Fruit fly (Drosophila melanogaster) whole organism, embryonic: ENCODE measurements around the gene Pex10.

ENCODE experiments used
- ATbp ChIP-seq: fragments of 200-800 bp; sonication (Bioruptor generic); optimal IDR thresholded peaks from 2 replicates; lab custom pipeline; 2017; ENCODE audit warnings: missing biosample characterization, mild to moderate bottlenecking, missing genetic modification characterization, missing genetic modification reagents
- Bgb ChIP-seq: fragments of 200-800 bp; sonication (Bioruptor generic); IDR thresholded peaks from 2 replicates; pipeline ENCODE4 v1.3.6; 2022; ENCODE audit warnings: missing biosample characterization, missing genetic modification characterization; ENCODE audit not compliant: partially characterized antibody
- CG1024 ChIP-seq: fragments of 200-800 bp; sonication (Bioruptor generic); IDR thresholded peaks from 2 replicates; pipeline ENCODE4 v1.3.6; 2022; ENCODE audit warnings: missing biosample characterization, missing genetic modification characterization
- CG10959 ChIP-seq: fragments of 200-800 bp; sonication (Bioruptor generic); IDR thresholded peaks from 2 replicates; pipeline ENCODE4 v1.3.6; 2022; ENCODE audit warnings: missing biosample characterization, missing genetic modification characterization
- CG12391 ChIP-seq: fragments of 200-800 bp; sonication (Bioruptor generic); optimal IDR thresholded peaks from 3 replicates; lab custom pipeline; 2018; ENCODE audit warnings: missing biosample characterization, mild to moderate bottlenecking, missing genetic modification characterization, moderate library complexity
- CG12659 ChIP-seq: fragments of 200-800 bp; sonication (Bioruptor generic); optimal IDR thresholded peaks from 3 replicates; lab custom pipeline; 2017; ENCODE audit warnings: mild to moderate bottlenecking, missing biosample characterization, missing genetic modification reagents, missing genetic modification characterization
- CG12769 ChIP-seq: fragments of 200-800 bp; sonication (Bioruptor generic); optimal IDR thresholded peaks from 2 replicates; lab custom pipeline; 2019; ENCODE audit warnings: missing biosample characterization, mild to moderate bottlenecking, missing genetic modification characterization, moderate library complexity
- CG13296 ChIP-seq: fragments of 200-800 bp; sonication (Bioruptor generic); optimal IDR thresholded peaks from 3 replicates; lab custom pipeline; 2018; ENCODE audit warnings: missing biosample characterization, mild to moderate bottlenecking, missing genetic modification characterization
- CG14667 ChIP-seq: fragments of 200-800 bp; sonication (Bioruptor generic); IDR thresholded peaks from 2 replicates; pipeline ENCODE4 v1.3.6; 2022; ENCODE audit warnings: missing biosample characterization, missing genetic modification characterization
- CG1529 ChIP-seq: fragments of 200-800 bp; sonication (Bioruptor generic); optimal IDR thresholded peaks from 3 replicates; lab custom pipeline; 2018; ENCODE audit warnings: missing biosample characterization, missing genetic modification characterization
- CG17829 ChIP-seq: fragments of 200-800 bp; optimal IDR thresholded peaks from 2 replicates; lab custom pipeline; 2019; ENCODE audit warnings: missing biosample characterization, mild to moderate bottlenecking, missing genetic modification characterization, moderate library complexity
- CG18619 ChIP-seq: fragments of 200-800 bp; sonication (Bioruptor generic); optimal IDR thresholded peaks from 3 replicates; lab custom pipeline; 2017; ENCODE audit warnings: missing biosample characterization, mild to moderate bottlenecking, missing genetic modification characterization
- CG30020 ChIP-seq: fragments of 200-800 bp; optimal IDR thresholded peaks from 2 replicates; lab custom pipeline; 2019; ENCODE audit warnings: missing biosample characterization, mild to moderate bottlenecking, missing genetic modification characterization, moderate library complexity
- CG31441 ChIP-seq: fragments of 200-800 bp; sonication (Bioruptor generic); IDR thresholded peaks from 2 replicates; pipeline ENCODE4 v1.3.6; 2022; ENCODE audit warnings: missing biosample characterization, missing genetic modification characterization
- CG4282 ChIP-seq: fragments of 200-800 bp; sonication (Bioruptor generic); optimal IDR thresholded peaks from 2 replicates; lab custom pipeline; 2016; ENCODE audit warnings: missing biosample characterization, missing genetic modification characterization
- CG7372 ChIP-seq: fragments of 200-800 bp; sonication (Bioruptor generic); IDR thresholded peaks from 2 replicates; pipeline ENCODE4 v1.3.6; 2022; ENCODE audit warnings: missing biosample characterization, missing genetic modification characterization
- CG8388 ChIP-seq: fragments of 200-800 bp; sonication (Bioruptor generic); optimal IDR thresholded peaks from 2 replicates; lab custom pipeline; 2019; ENCODE audit warnings: missing biosample characterization, mild to moderate bottlenecking, missing genetic modification characterization, moderate library complexity
- CG8944 ChIP-seq: fragments of 200-800 bp; sonication (Bioruptor generic); optimal IDR thresholded peaks from 3 replicates; lab custom pipeline; 2016; ENCODE audit warnings: missing biosample characterization, missing genetic modification characterization
- CG9609 ChIP-seq: fragments of 200-800 bp; sonication (Bioruptor generic); optimal IDR thresholded peaks from 3 replicates; lab custom pipeline; 2016; ENCODE audit warnings: missing biosample characterization, missing genetic modification characterization
- Dbx ChIP-seq: fragments of 200-800 bp; sonication (Bioruptor generic); IDR thresholded peaks from 3 replicates; pipeline ENCODE4 v1.3.6; 2022; ENCODE audit warnings: missing biosample characterization, missing genetic modification characterization
- Fer3 ChIP-seq: fragments of 200-800 bp; sonication (Bioruptor generic); optimal IDR thresholded peaks from 2 replicates; lab custom pipeline; 2018; ENCODE audit warnings: missing biosample characterization, mild to moderate bottlenecking, missing genetic modification characterization, moderate library complexity
- Gsc ChIP-seq: fragments of 200-800 bp; sonication (Bioruptor generic); IDR thresholded peaks from 2 replicates; pipeline ENCODE4 v1.3.6; 2022; ENCODE audit warnings: missing biosample characterization, missing genetic modification characterization
- Max ChIP-seq: fragments of 200-800 bp; sonication (Bioruptor generic); optimal IDR thresholded peaks from 2 replicates; lab custom pipeline; 2016; ENCODE audit warnings: missing biosample characterization, mild to moderate bottlenecking, missing genetic modification characterization
- Myb ChIP-seq: fragments of 200-800 bp; sonication (Bioruptor generic); optimal IDR thresholded peaks from 2 replicates; lab custom pipeline; 2016; ENCODE audit warnings: missing biosample characterization, missing genetic modification characterization
- NC2β ChIP-seq: fragments of 200-800 bp; sonication (Bioruptor generic); optimal IDR thresholded peaks from 2 replicates; lab custom pipeline; 2016; ENCODE audit warnings: missing biosample characterization, missing genetic modification characterization
- Opbp ChIP-seq: fragments of 200-800 bp; sonication (Bioruptor generic); IDR thresholded peaks from 3 replicates; pipeline ENCODE4 v1.3.6; 2022; ENCODE audit warnings: missing biosample characterization, missing genetic modification characterization; ENCODE audit not compliant: partially characterized antibody
- Spps ChIP-seq: fragments of 200-800 bp; sonication (Bioruptor generic); optimal IDR thresholded peaks from 2 replicates; lab custom pipeline; 2018; ENCODE audit warnings: missing biosample characterization, mild to moderate bottlenecking, missing genetic modification characterization
- Sry-δ ChIP-seq: fragments of 200-800 bp; sonication (Bioruptor generic); optimal IDR thresholded peaks from 2 replicates; lab custom pipeline; 2016; ENCODE audit warnings: missing biosample characterization, missing genetic modification characterization
- Stat92E ChIP-seq, 3 experiments: fragments of >200 bp in 2 of 3; fragments of 200-800 bp in 1 of 3; sonication (Bioruptor generic) in 1 of 3; optimal IDR thresholded peaks; 2 replicates each; lab custom pipeline; 2017 to 2019; ENCODE audit warnings: missing biosample characterization in 3 of 3, missing genetic modification characterization in 3 of 3, mild to moderate bottlenecking in 1 of 3, moderate library complexity in 1 of 3
- Taf1 ChIP-seq: fragments of 200-800 bp; sonication (Bioruptor generic); IDR thresholded peaks from 2 replicates; pipeline ENCODE4 v1.3.6; 2022; ENCODE audit warnings: missing biosample characterization, missing genetic modification characterization
- Usf ChIP-seq: fragments of 200-800 bp; sonication (Bioruptor generic); optimal IDR thresholded peaks from 2 replicates; lab custom pipeline; 2017; ENCODE audit warnings: missing genotype, missing biosample characterization, missing genetic modification characterization
- Xbp1 ChIP-seq: fragments of 200-800 bp; sonication (Bioruptor generic); optimal IDR thresholded peaks from 3 replicates; lab custom pipeline; 2016; ENCODE audit warnings: missing biosample characterization, mild to moderate bottlenecking, missing genetic modification characterization
- cato ChIP-seq: fragments of 200-800 bp; sonication (Bioruptor generic); optimal IDR thresholded peaks from 2 replicates; lab custom pipeline; 2016; ENCODE audit warnings: missing biosample characterization, missing genetic modification characterization, borderline replicate concordance
- ci ChIP-seq: fragments of 200-800 bp; sonication (Bioruptor generic); IDR thresholded peaks from 3 replicates; pipeline ENCODE4 v1.3.6; 2022; ENCODE audit warnings: missing biosample characterization, missing genetic modification characterization
- fd3F ChIP-seq: fragments of 200-800 bp; sonication (Bioruptor generic); optimal IDR thresholded peaks from 2 replicates; lab custom pipeline; 2018; ENCODE audit warnings: missing biosample characterization, mild to moderate bottlenecking, missing genetic modification characterization, moderate library complexity
- fru ChIP-seq: fragments of >200 bp; optimal IDR thresholded peaks from 2 replicates; lab custom pipeline; 2017
- gcm ChIP-seq: fragments of 200-800 bp; sonication (Bioruptor generic); optimal IDR thresholded peaks from 2 replicates; lab custom pipeline; 2019; ENCODE audit warnings: missing biosample characterization, mild to moderate bottlenecking, missing genetic modification characterization, moderate library complexity
- hbn ChIP-seq: fragments of 200-800 bp; sonication (Bioruptor generic); IDR thresholded peaks from 2 replicates; pipeline ENCODE4 v1.3.6; 2022; ENCODE audit warnings: missing biosample characterization, missing genetic modification characterization; ENCODE audit not compliant: partially characterized antibody
- inv ChIP-seq: fragments of 200-800 bp; sonication (Bioruptor generic); IDR thresholded peaks from 2 replicates; pipeline ENCODE4 v1.3.6; 2022; ENCODE audit warnings: missing biosample characterization, missing genetic modification characterization; ENCODE audit not compliant: partially characterized antibody
- kah ChIP-seq: fragments of 200-800 bp; sonication (Bioruptor generic); optimal IDR thresholded peaks from 2 replicates; lab custom pipeline; 2018; ENCODE audit warnings: missing biosample characterization, mild to moderate bottlenecking, missing genetic modification characterization
- klu ChIP-seq: fragments of 200-800 bp; sonication (Bioruptor generic); IDR thresholded peaks from 2 replicates; pipeline ENCODE4 v1.3.6; 2022; ENCODE audit warnings: missing biosample characterization, missing genetic modification characterization
- onecut ChIP-seq: fragments of 200-800 bp; sonication (Bioruptor generic); IDR thresholded peaks from 2 replicates; pipeline ENCODE4 v1.3.6; 2022; ENCODE audit warnings: missing biosample characterization, missing genetic modification characterization
- peb ChIP-seq: fragments of 200-800 bp; sonication (Bioruptor generic); IDR thresholded peaks from 2 replicates; pipeline ENCODE4 v1.3.6; 2022; ENCODE audit warnings: missing biosample characterization, missing genetic modification characterization
- phol ChIP-seq: fragments of 200-800 bp; sonication (Bioruptor generic); optimal IDR thresholded peaks from 3 replicates; lab custom pipeline; 2018; ENCODE audit warnings: missing biosample characterization, mild to moderate bottlenecking, missing genetic modification characterization, moderate library complexity
- sens ChIP-seq: fragments of 200-800 bp; sonication (Bioruptor generic); peaks from one replicate; lab custom pipeline; 2016; ENCODE audit warnings: missing biosample characterization, missing genetic modification characterization
- slp2 ChIP-seq: fragments of 200-800 bp; sonication (Bioruptor generic); optimal IDR thresholded peaks from 2 replicates; lab custom pipeline; 2016; ENCODE audit warnings: missing biosample characterization, missing genetic modification characterization
- toy ChIP-seq: fragments of 200-800 bp; sonication (Bioruptor generic); IDR thresholded peaks from 2 replicates; pipeline ENCODE4 v1.3.6; 2022; ENCODE audit warnings: missing biosample characterization, missing genetic modification characterization
- trh ChIP-seq: fragments of 200-800 bp; sonication (Bioruptor generic); optimal IDR thresholded peaks from 2 replicates; lab custom pipeline; 2016; ENCODE audit warnings: missing biosample characterization, missing genetic modification characterization
- zen ChIP-seq: fragments of 200-800 bp; sonication (Bioruptor generic); optimal IDR thresholded peaks from 3 replicates; lab custom pipeline; 2018; ENCODE audit warnings: missing biosample characterization, mild to moderate bottlenecking, missing genetic modification characterization, moderate library complexity

Gene Pex10

dm6 chr3L:1515820-1516540 lies 42.0 kb upstream of the Pex10 start (continued):
- TF ChIP-seq Stat92E (GFP tag; optimal IDR thresholded peaks at IDR 0.05; lab: Kevin White, UChicago) (peak in 1 of 3 experiments; percentile 30), CG12391 (tag; lab: Kevin White, UChicago) (peak; percentile 75), CG14667 (GFP tag; lab: Robert Waterston, UW) (no peak), CG17829 (tag; lab: Kevin White, UChicago) (peak; percentile 84), slp2 (peak; percentile 61), Gsc (GFP tag; lab: Robert Waterston, UW) (peak; percentile 34; the same call in 1 of the 2 replicates), NC2β (GFP tag; lab: Kevin White, UChicago) (peak; percentile 69), Spps (peak; percentile 35), phol (tag; lab: Kevin White, UChicago) (peak; percentile 86), zen (tag; lab: Kevin White, UChicago) (peak; percentile 16), Taf1 (GFP tag; lab: Robert Waterston, UW) (no peak), cato (peak; percentile 12), gcm (GFP tag; lab: Kevin White, UChicago) (peak; percentile 69), toy (GFP tag; lab: Robert Waterston, UW) (no peak), CG8944 (GFP tag; lab: Kevin White, UChicago) (peak; percentile 70), CG31441 (GFP tag; lab: Robert Waterston, UW) (peak; percentile 82), Fer3 (tag; lab: Kevin White, UChicago) (no peak), Opbp (GFP tag; lab: Robert Waterston, UW) (no peak), fd3F (GFP tag; lab: Kevin White, UChicago) (peak; percentile 17), onecut (peak; percentile 65), CG13296 (peak; percentile 11), CG7372 (GFP tag; lab: Robert Waterston, UW) (0 out of 2 replicates have a peak, but pooled peaks have one; percentile 16), peb (GFP tag; lab: Robert Waterston, UW) (peak; percentile 47; the same call in 1 of the 2 replicates), CG30020 (tag; lab: Kevin White, UChicago) (peak; percentile 57), ci (peak; percentile 78; the same call in 2 of the 3 replicates), CG12659 (GFP tag; lab: Kevin White, UChicago) (peak; percentile 23), Bgb (GFP tag; lab: Robert Waterston, UW) (no peak), CG18619 (GFP tag; lab: Kevin White, UChicago) (peak; percentile 78), inv (GFP tag; lab: Robert Waterston, UW) (no peak), klu (GFP tag; lab: Robert Waterston, UW) (peak; percentile 19; the same call in 1 of the 2 replicates), CG8388 (GFP tag; lab: Kevin White, UChicago) (peak; percentile 79), Xbp1 (peak; percentile 70), ATbp (GFP tag; lab: Kevin White, UChicago) (peak; percentile 83), Dbx (no peak), Usf (GFP tag; lab: Kevin White, UChicago) (peak; percentile 58), CG4282 (GFP tag; lab: Kevin White, UChicago) (no peak), Myb (GFP tag; lab: Kevin White, UChicago) (no peak), CG1024 (GFP tag; lab: Robert Waterston, UW) (0 out of 2 replicates have a peak, but pooled peaks have one; percentile 22), CG9609 (GFP tag; lab: Kevin White, UChicago) (peak; percentile 48), fru (lab: Kevin White, UChicago) (no peak), CG12769 (peak; percentile 39), hbn (GFP tag; lab: Robert Waterston, UW) (no peak), CG10959 (GFP tag; lab: Robert Waterston, UW) (peak; percentile 40; the same call in 1 of the 2 replicates), Max (GFP tag; lab: Kevin White, UChicago) (peak; percentile 59), sens (GFP tag; lab: Kevin White, UChicago) (peak; percentile 97), trh (GFP tag; lab: Kevin White, UChicago) (peak; percentile 54), CG1529 (GFP tag; lab: Kevin White, UChicago) (peak; percentile 78), kah (GFP tag; lab: Kevin White, UChicago) (no peak), Sry-δ (GFP tag; lab: Kevin White, UChicago) (peak; percentile 7)
